Fruit fly (Drosophila melanogaster) whole organism, pupa: ENCODE measurements around the gene S-Lap2.

Experiments used
- CG34367 ChIP-seq: fragments of 200-800 bp; sonication (Bioruptor generic); optimal IDR thresholded peaks from 2 replicates; lab custom pipeline; 2018; ENCODE audit warnings: missing biosample characterization, mild to moderate bottlenecking, missing genetic modification characterization
- CG4496 ChIP-seq: fragments of 200-800 bp; sonication (Bioruptor generic); IDR thresholded peaks from 3 replicates; pipeline ENCODE4 v1.3.6; 2022; ENCODE audit warnings: missing biosample characterization, missing genetic modification characterization
- CG9948 ChIP-seq: fragments of 200-800 bp; sonication (Bioruptor generic); optimal IDR thresholded peaks from 2 replicates; lab custom pipeline; 2018; ENCODE audit warnings: missing biosample characterization, mild to moderate bottlenecking, missing genetic modification characterization, moderate library complexity
- gl ChIP-seq: fragments of 200-800 bp; sonication (Bioruptor generic); optimal IDR thresholded peaks from 2 replicates; lab custom pipeline; 2018; ENCODE audit warnings: missing biosample characterization, mild to moderate bottlenecking, missing genetic modification characterization

DNA sequence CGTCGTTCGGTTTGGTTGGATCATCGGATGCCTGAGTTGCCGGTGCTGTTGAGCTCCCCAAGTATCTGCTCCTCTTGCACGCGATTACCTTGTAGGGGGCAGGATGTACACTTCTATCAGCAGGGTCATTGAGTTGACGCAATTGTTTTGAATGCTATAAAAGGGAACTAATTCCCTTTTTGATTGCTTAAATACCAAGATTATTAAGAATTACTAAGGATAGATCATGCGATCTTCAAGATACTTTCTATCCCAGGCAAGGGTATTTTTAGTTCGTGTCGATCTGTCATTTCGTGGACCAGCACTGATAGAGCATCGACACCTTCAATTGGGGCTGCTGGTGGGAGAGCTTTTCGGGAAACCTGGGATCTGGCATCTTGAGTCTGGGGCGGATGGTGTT, 49.4 kb downstream of the S-Lap2 start:
- TF ChIP-seq CG4496 (GFP tag; lab: Robert Waterston, UW), result peak; percentile 77
- peak; percentile 78 for TF ChIP-seq gl (tag; lab: Kevin White, UChicago)
- peak; percentile 83 for TF ChIP-seq CG9948 (tag; lab: Kevin White, UChicago)
- TF ChIP-seq CG34367 (tag; lab: Kevin White, UChicago), result peak; percentile 88
